Fruit fly (Drosophila melanogaster): ENCODE data around the gene Saysd1.

The Saysd1 gene

DNA sequence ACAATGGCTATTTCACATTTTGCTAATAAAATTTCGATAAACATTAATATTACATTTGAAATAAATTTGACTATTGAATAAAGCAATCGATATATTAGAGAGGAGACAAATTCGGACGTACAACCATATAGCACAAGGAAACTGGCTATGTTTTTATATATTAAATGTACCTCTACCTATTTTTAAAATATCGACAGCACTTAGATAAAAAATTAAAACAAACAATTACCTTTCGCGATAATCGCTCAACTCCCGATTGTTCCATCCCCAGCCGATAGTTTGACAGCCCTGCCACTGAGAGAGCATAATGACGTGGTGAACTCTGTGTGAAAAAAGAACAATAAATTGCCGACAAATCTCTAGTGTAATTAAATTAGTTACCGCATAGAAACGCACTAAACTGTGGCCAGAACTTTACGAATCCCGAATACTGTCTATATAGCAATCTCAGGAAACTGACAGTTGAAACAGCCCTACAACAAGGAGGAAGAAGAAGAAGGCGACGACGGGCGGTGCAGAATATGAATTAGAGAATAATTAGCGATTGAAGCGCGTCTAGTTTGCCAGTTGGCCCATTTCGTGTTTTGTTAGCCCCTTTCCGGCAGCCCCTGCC lies 43.7 kb upstream of the Saysd1 start, which contains the start of gene CG11857 (continued):
- TF ChIP-seq org-1 (GFP tag; optimal IDR thresholded peaks at IDR 0.05) (peak; percentile 93), CG18619 (GFP tag; optimal IDR thresholded peaks at IDR 0.05) (peak; percentile 97), fd64A (GFP tag; optimal IDR thresholded peaks at IDR 0.05) (peak; percentile 78), Med (GFP tag) (peak; percentile 100), sqz (GFP tag; optimal IDR thresholded peaks at IDR 0.05) (no peak), CG7372 (GFP tag; IDR thresholded peaks at IDR 0.05) (peak; percentile 99), gem (tag; optimal IDR thresholded peaks at IDR 0.05) (peak; percentile 99), eyg (GFP tag; optimal IDR thresholded peaks at IDR 0.05) (peak; percentile 94), CG12744 (GFP tag; optimal IDR thresholded peaks at IDR 0.05) (peak; percentile 95), tll (GFP tag; optimal IDR thresholded peaks at IDR 0.05) (peak; percentile 45 to 68), CrebB (tag; optimal IDR thresholded peaks at IDR 0.05) (peak; percentile 96), unc-4 (GFP tag; IDR thresholded peaks at IDR 0.05; ENCODE audit: partially characterized antibody) (peak; percentile 99), h (optimal IDR thresholded peaks at IDR 0.05) (no peak), Elba2 (GFP tag; optimal IDR thresholded peaks at IDR 0.05) (peak; percentile 90), Dp (GFP tag; optimal IDR thresholded peaks at IDR 0.05) (peak; percentile 65), lmd (GFP tag; IDR thresholded peaks at IDR 0.05) (peak; percentile 99), CG12391 (tag; optimal IDR thresholded peaks at IDR 0.05) (peak; percentile 99), Oaz (GFP tag; IDR thresholded peaks at IDR 0.05) (peak; percentile 98), Antp (GFP tag; optimal IDR thresholded peaks at IDR 0.05) (peak; percentile 97), D19A (tag; optimal IDR thresholded peaks at IDR 0.05) (peak; percentile 92), wek (GFP tag; optimal IDR thresholded peaks at IDR 0.05) (peak; percentile 79), tin (GFP tag; optimal IDR thresholded peaks at IDR 0.05) (peak; percentile 99), CG6654 (GFP tag; optimal IDR thresholded peaks at IDR 0.05) (peak; percentile 88), HLH54F (GFP tag; optimal IDR thresholded peaks at IDR 0.05) (peak; percentile 98), Hr39 (optimal IDR thresholded peaks at IDR 0.05) (no peak), ap (GFP tag; IDR thresholded peaks at IDR 0.05) (peak; percentile 97), C15 (GFP tag; IDR thresholded peaks at IDR 0.05) (peak; percentile 98), CG17802 (tag; optimal IDR thresholded peaks at IDR 0.05) (peak; percentile 88), Hey (tag; optimal IDR thresholded peaks at IDR 0.05) (peak; percentile 87), az2 (GFP tag; optimal IDR thresholded peaks at IDR 0.05) (peak; percentile 99), Mes4 (GFP tag; optimal IDR thresholded peaks at IDR 0.05) (peak; percentile 94), CG34224 (GFP tag; IDR thresholded peaks at IDR 0.05; ENCODE audit: partially characterized antibody) (peak; percentile 100), Aef1 (GFP tag; IDR thresholded peaks at IDR 0.05) (peak; percentile 99), gce (GFP tag; IDR thresholded peaks at IDR 0.05) (peak; percentile 96), CG1832 (GFP tag; optimal IDR thresholded peaks at IDR 0.05) (no peak), Spps (tag; optimal IDR thresholded peaks at IDR 0.05) (peak; percentile 94), CG7786 (GFP tag; optimal IDR thresholded peaks at IDR 0.05) (peak; percentile 98), CG31441 (GFP tag; IDR thresholded peaks at IDR 0.05) (peak; percentile 96), run (tag; optimal IDR thresholded peaks at IDR 0.05) (peak; percentile 80), Dip3 (GFP tag; optimal IDR thresholded peaks at IDR 0.05) (peak; percentile 97), CG6791 (GFP tag; IDR thresholded peaks at IDR 0.05; ENCODE audit: partially characterized antibody) (peak; percentile 98), CG15696 (tag; optimal IDR thresholded peaks at IDR 0.05) (peak; percentile 98), nerfin-2 (GFP tag; IDR thresholded peaks at IDR 0.05; ENCODE audit: partially characterized antibody) (peak; percentile 99), z (GFP tag; IDR thresholded peaks at IDR 0.05) (peak; percentile 70; the same call in 2 of the 3 replicates), CG12236 (GFP tag; optimal IDR thresholded peaks at IDR 0.05) (peak; percentile 94), kah (GFP tag; optimal IDR thresholded peaks at IDR 0.05) (peak; percentile 84), CG7839 (tag; optimal IDR thresholded peaks at IDR 0.05) (peak; percentile 98), HLH4C (GFP tag; IDR thresholded peaks at IDR 0.05; ENCODE audit: partially characterized antibody) (peak; percentile 99), CG5245 (GFP tag; optimal IDR thresholded peaks at IDR 0.05) (peak; percentile 98), fd3F (GFP tag; optimal IDR thresholded peaks at IDR 0.05) (peak; percentile 98)

All from whole organism, embryonic.